Worm (Caenorhabditis elegans) whole organism, early embryonic: ENCODE results near the gene Y54G2A.40.

ENCODE experiments used
- ama-1 ChIP-seq: fragments of 150-350 bp; optimal IDR thresholded peaks from 2 replicates; lab custom pipeline; 2014
- ets-7 ChIP-seq: sonication (generic microtip); optimal IDR thresholded peaks from 2 replicates; lab custom pipeline; 2016; ENCODE audit warnings: missing genotype, missing genetic modification characterization, missing compliant biosample characterization
- flt-1 ChIP-seq: fragments of 200-800 bp; sonication (Bioruptor generic); IDR thresholded peaks from 2 replicates; pipeline ENCODE4 v1.3.6; 2022; ENCODE audit warnings: missing genetic modification characterization, missing compliant biosample characterization
- hmg-4 ChIP-seq: fragments of 200-800 bp; sonication (Bioruptor generic); optimal IDR thresholded peaks from 2 replicates; lab custom pipeline; 2018; ENCODE audit warnings: mild to moderate bottlenecking, missing genetic modification characterization, missing compliant biosample characterization
- tbx-11 ChIP-seq: fragments of 200-800 bp; sonication (Bioruptor generic); IDR thresholded peaks from 2 replicates; pipeline ENCODE4 v1.3.6; 2022; ENCODE audit warnings: missing genetic modification characterization, missing compliant biosample characterization

DNA sequence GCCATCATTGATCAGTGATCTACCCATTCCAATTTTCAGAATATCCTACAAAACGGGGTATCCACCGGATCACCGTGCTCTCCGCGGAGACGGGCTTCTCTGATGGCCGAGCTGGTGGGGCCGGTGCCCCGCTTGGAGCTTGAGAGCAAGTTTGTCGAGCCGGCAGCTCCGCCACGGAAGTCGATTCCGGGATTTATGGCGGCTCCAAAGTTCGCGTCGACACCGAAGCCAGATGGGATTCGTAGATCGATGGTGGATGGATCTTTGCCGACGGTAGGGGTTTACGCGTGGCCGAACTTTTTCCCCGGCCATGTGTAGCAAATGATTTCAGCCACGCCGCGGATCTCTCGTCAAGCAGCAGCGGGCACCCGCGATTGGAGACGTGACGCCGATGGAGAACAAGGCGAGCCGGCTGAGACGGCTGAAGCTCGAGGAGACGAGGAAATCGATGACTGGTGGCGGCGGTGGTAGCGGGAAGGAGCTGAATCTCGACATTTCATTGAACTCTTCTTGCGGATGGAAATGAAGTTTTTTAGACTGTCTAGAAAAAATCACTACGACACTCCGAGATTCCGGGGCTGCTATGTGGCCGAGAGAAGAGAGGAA lies 42.3 kb downstream of the Y54G2A.40 start:
- no peak for TF ChIP-seq ama-1
- no peak for TF ChIP-seq tbx-11
- no peak for TF ChIP-seq hmg-4 (GFP tag; lab: Kevin White, UChicago)
- TF ChIP-seq flt-1 (GFP tag; lab: Robert Waterston, UW) = no peak
- no peak for TF ChIP-seq ets-7 (tag; lab: Kevin White, UChicago)
